Fruit fly (Drosophila melanogaster): ENCODE measurements around the gene moi.

Gene moi

dm6 chr3R:18220211-18220749, 35.0 kb upstream of the moi start, which contains the start of the genes CG7988 and CG7183 (continued):
- peak; percentile 88 for TF ChIP-seq CG7987 (GFP tag; optimal IDR thresholded peaks at IDR 0.05)
- peak; percentile 99 for TF ChIP-seq CG1602 (GFP tag; optimal IDR thresholded peaks at IDR 0.05)
- TF ChIP-seq az2 (GFP tag; optimal IDR thresholded peaks at IDR 0.05), result peak; percentile 99
- peak; percentile 96 for TF ChIP-seq Max (GFP tag; optimal IDR thresholded peaks at IDR 0.05)
- TF ChIP-seq org-1 (GFP tag; optimal IDR thresholded peaks at IDR 0.05), result peak; percentile 93
- TF ChIP-seq CG31224 (GFP tag; IDR thresholded peaks at IDR 0.05), result peak; percentile 95
- TF ChIP-seq ash1 (GFP tag; optimal IDR thresholded peaks at IDR 0.05), result no peak
- TF ChIP-seq gcm (GFP tag; optimal IDR thresholded peaks at IDR 0.05), result peak; percentile 99
- TF ChIP-seq Ssrp (tag; optimal IDR thresholded peaks at IDR 0.05), result peak; percentile 99
- TF ChIP-seq amos (GFP tag; IDR thresholded peaks at IDR 0.05; ENCODE audit: partially characterized antibody), result no peak
- TF ChIP-seq bowl (GFP tag; IDR thresholded peaks at IDR 0.05), result peak; percentile 91
- TF ChIP-seq CG4360 (GFP tag; IDR thresholded peaks at IDR 0.05), result peak; percentile 87
- TF ChIP-seq Awh (GFP tag; IDR thresholded peaks at IDR 0.05), result peak; percentile 98
- peak; percentile 99 for TF ChIP-seq nmo (GFP tag; optimal IDR thresholded peaks at IDR 0.05)
- peak; percentile 96 for TF ChIP-seq CG2202 (tag; optimal IDR thresholded peaks at IDR 0.05)
- peak; percentile 99 for TF ChIP-seq CG17829 (tag; optimal IDR thresholded peaks at IDR 0.05)
- TF ChIP-seq schlank (tag; optimal IDR thresholded peaks at IDR 0.05), result peak; percentile 85
- no peak for TF ChIP-seq br (optimal IDR thresholded peaks at IDR 0.05)
- TF ChIP-seq CG13296 (GFP tag; optimal IDR thresholded peaks at IDR 0.05), result peak; percentile 94
- peak; percentile 95 for TF ChIP-seq toy (GFP tag; IDR thresholded peaks at IDR 0.05)
- TF ChIP-seq Stat92E (GFP tag; optimal IDR thresholded peaks at IDR 0.05), result peak in 1 of 3 experiments; percentile 93
- TF ChIP-seq row (GFP tag; IDR thresholded peaks at IDR 0.05), result peak; percentile 100
- TF ChIP-seq CG18599 (GFP tag; optimal IDR thresholded peaks at IDR 0.05), result peak; percentile 96
- TF ChIP-seq insv (GFP tag; optimal IDR thresholded peaks at IDR 0.05), result peak in 1 of 2 experiments; percentile 70
- TF ChIP-seq eyg (GFP tag; optimal IDR thresholded peaks at IDR 0.05), result peak; percentile 89
- TF ChIP-seq CG9876 (GFP tag; optimal IDR thresholded peaks at IDR 0.05), result peak; percentile 89
- peak; percentile 99 for TF ChIP-seq lmd (GFP tag; IDR thresholded peaks at IDR 0.05)
- no peak for TF ChIP-seq Opbp (GFP tag; IDR thresholded peaks at IDR 0.05; ENCODE audit: partially characterized antibody)
- TF ChIP-seq gce (GFP tag; IDR thresholded peaks at IDR 0.05), result peak; percentile 96
- TF ChIP-seq cwo (GFP tag; optimal IDR thresholded peaks at IDR 0.05), result peak; percentile 90
- TF ChIP-seq CG9932 (GFP tag; IDR thresholded peaks at IDR 0.05), result peak; percentile 98
- peak; percentile 97 for TF ChIP-seq CG16815 (GFP tag; optimal IDR thresholded peaks at IDR 0.05)
- peak; percentile 66 for TF ChIP-seq TFAM (GFP tag; optimal IDR thresholded peaks at IDR 0.05)
- TF ChIP-seq CG1792 (GFP tag; optimal IDR thresholded peaks at IDR 0.05), result peak; percentile 76
- peak; percentile 96 for TF ChIP-seq CG18764 (GFP tag; optimal IDR thresholded peaks at IDR 0.05)
- peak; percentile 98 for TF ChIP-seq CG10209 (GFP tag; optimal IDR thresholded peaks at IDR 0.05)
- TF ChIP-seq zfh1 (GFP tag; IDR thresholded peaks at IDR 0.05), result peak; percentile 99
- TF ChIP-seq dan (GFP tag; IDR thresholded peaks at IDR 0.05), result peak; percentile 95
- peak; percentile 58 for TF ChIP-seq ftz-f1 (GFP tag; optimal IDR thresholded peaks at IDR 0.05)
- peak; percentile 97 for TF ChIP-seq salm (tag; optimal IDR thresholded peaks at IDR 0.05)
- TF ChIP-seq bigmax (GFP tag; optimal IDR thresholded peaks at IDR 0.05), result peak; percentile 29
- TF ChIP-seq tx (GFP tag; optimal IDR thresholded peaks at IDR 0.05), result peak; percentile 93
- peak; percentile 85 for TF ChIP-seq ERR (GFP tag; optimal IDR thresholded peaks at IDR 0.05)
- no peak for TF ChIP-seq cg (GFP tag; optimal IDR thresholded peaks at IDR 0.05)
- peak; percentile 98 for TF ChIP-seq Hsf (GFP tag; optimal IDR thresholded peaks at IDR 0.05)
- peak; percentile 97 for TF ChIP-seq Blimp-1 (GFP tag; optimal IDR thresholded peaks at IDR 0.05)
- TF ChIP-seq grn (GFP tag; optimal IDR thresholded peaks at IDR 0.05), result no peak
- peak; percentile 91 for TF ChIP-seq CG3281 (GFP tag; optimal IDR thresholded peaks at IDR 0.05)
- peak; percentile 82 for TF ChIP-seq her (GFP tag; optimal IDR thresholded peaks at IDR 0.05)
- peak; percentile 97 for TF ChIP-seq nerfin-1 (tag; optimal IDR thresholded peaks at IDR 0.05)

Data from whole organism, embryonic.